Worm (Caenorhabditis elegans) whole organism, midembryonic: ENCODE measurements around the gene F29B9.5.

Experiments
- cog-1 ChIP-seq: sonication (generic microtip); optimal IDR thresholded peaks from 2 replicates; lab custom pipeline; 2016; ENCODE audit warnings: missing genetic modification characterization, missing compliant biosample characterization
- flt-1 ChIP-seq: fragments of 200-800 bp; sonication (Bioruptor generic); IDR thresholded peaks from 2 replicates; pipeline ENCODE4 v1.3.6; 2022; ENCODE audit warnings: missing genetic modification characterization, missing compliant biosample characterization
- klf-2 ChIP-seq: fragments of 200-800 bp; sonication (Bioruptor generic); conservative IDR thresholded peaks from 2 replicates; pipeline ENCODE4 v1.3.6; 2022; ENCODE audit warnings: missing genetic modification reagents, missing genetic modification characterization, missing compliant biosample characterization
- med-1 ChIP-seq: sonication (generic microtip); optimal IDR thresholded peaks from 2 replicates; lab custom pipeline; 2017; ENCODE audit warnings: missing genetic modification characterization, mild to moderate bottlenecking, missing compliant biosample characterization, antibody characterized with exemption, missing genetic modification reagents; ENCODE audit not compliant: insufficient read depth
- ref-1 ChIP-seq: fragments of 200-800 bp; sonication (Bioruptor generic); conservative IDR thresholded peaks from 2 replicates; pipeline ENCODE4 v1.3.6; 2022; ENCODE audit warnings: missing genetic modification reagents, missing genetic modification characterization, missing compliant biosample characterization
- tab-1 ChIP-seq: fragments of 200-800 bp; sonication (Bioruptor generic); IDR thresholded peaks from 2 replicates; pipeline ENCODE4 v1.3.6; 2022; ENCODE audit warnings: missing genetic modification characterization, missing compliant biosample characterization
- ztf-23 ChIP-seq: fragments of 200-800 bp; sonication (Bioruptor generic); IDR thresholded peaks from 2 replicates; pipeline ENCODE4 v1.3.6; 2022; ENCODE audit warnings: missing genetic modification reagents, missing genetic modification characterization, missing compliant biosample characterization

ce11 chrIV:4674322-4674721, 22.1 kb downstream of the F29B9.5 start:
- no peak for TF ChIP-seq med-1 (GFP tag; lab: Kevin White, UChicago)
- no peak for TF ChIP-seq klf-2 (GFP tag; lab: Robert Waterston, UW)
- no peak for TF ChIP-seq ref-1 (GFP tag; lab: Robert Waterston, UW)
- TF ChIP-seq tab-1 (GFP tag; lab: Robert Waterston, UW): no peak
- TF ChIP-seq flt-1: no peak
- no peak for TF ChIP-seq ztf-23 (GFP tag; lab: Robert Waterston, UW)
- no peak for TF ChIP-seq cog-1
